Fruit fly (Drosophila melanogaster): ENCODE measurements around the gene narya.
A peak's percentile ranks its signal among the peaks of the same experiment; 100 is the strongest.

The narya gene

dm6 chrX:19505334-19506185 lies 30.7 kb downstream of the narya start (continued):
- TF ChIP-seq Dfd (GFP tag; optimal IDR thresholded peaks at IDR 0.05) (no peak), CG6854 (GFP tag; optimal IDR thresholded peaks at IDR 0.05) (no peak), cwo (GFP tag; optimal IDR thresholded peaks at IDR 0.05) (peak; percentile 77), zfh1 (GFP tag; IDR thresholded peaks at IDR 0.05) (no peak), Deaf1 (tag; optimal IDR thresholded peaks at IDR 0.05) (peak; percentile 78), CG8290 (GFP tag; optimal IDR thresholded peaks at IDR 0.05) (peak; percentile 74), CG8290 (tag; optimal IDR thresholded peaks at IDR 0.05) (no peak), jing (GFP tag; optimal IDR thresholded peaks at IDR 0.05) (no peak), Rfx (GFP tag; IDR thresholded peaks at IDR 0.05) (peak; percentile 55), Mad (GFP tag; optimal IDR thresholded peaks at IDR 0.05) (peak; percentile 7), C15 (GFP tag; IDR thresholded peaks at IDR 0.05) (no peak), CG9215 (GFP tag; IDR thresholded peaks at IDR 0.05) (peak; percentile 39), caup (GFP tag; optimal IDR thresholded peaks at IDR 0.05; ENCODE audit: severe bottlenecking) (peak; percentile 53), CG18619 (GFP tag; optimal IDR thresholded peaks at IDR 0.05) (peak; percentile 20), CG33213 (GFP tag; optimal IDR thresholded peaks at IDR 0.05) (peak; percentile 1), CG4360 (GFP tag; IDR thresholded peaks at IDR 0.05) (no peak), CG2129 (GFP tag; IDR thresholded peaks at IDR 0.05; ENCODE audit: partially characterized antibody) (peak; percentile 44; the same call in 1 of the 2 replicates), Poxn (GFP tag; IDR thresholded peaks at IDR 0.05) (no peak), danr (GFP tag; IDR thresholded peaks at IDR 0.05) (no peak), lbe (GFP tag; optimal IDR thresholded peaks at IDR 0.05) (no peak), Med (GFP tag) (peak; percentile 91), Ptx1 (GFP tag; IDR thresholded peaks at IDR 0.05) (peak; percentile 32; the same call in 1 of the 2 replicates), HLHmδ (GFP tag; optimal IDR thresholded peaks at IDR 0.05) (no peak), grn (GFP tag; optimal IDR thresholded peaks at IDR 0.05) (peak; percentile 29), CG15696 (tag; optimal IDR thresholded peaks at IDR 0.05) (no peak), Sox100B (GFP tag; optimal IDR thresholded peaks at IDR 0.05) (no peak), vvl (GFP tag; IDR thresholded peaks at IDR 0.05) (peak; percentile 67), klu (GFP tag; IDR thresholded peaks at IDR 0.05) (0 out of 2 replicates have a peak, but pooled peaks have one; percentile 20), dm (GFP tag; optimal IDR thresholded peaks at IDR 0.05) (peak; percentile 36), Eip74EF (GFP tag; optimal IDR thresholded peaks at IDR 0.05) (no peak), CG7745 (tag; optimal IDR thresholded peaks at IDR 0.05) (no peak), CG14710 (tag; optimal IDR thresholded peaks at IDR 0.05) (peak; percentile 40), CG10979 (tag; optimal IDR thresholded peaks at IDR 0.05) (peak; percentile 8), MBD-R2 (GFP tag; IDR thresholded peaks at IDR 0.05) (peak; percentile 50; the same call in 1 of the 2 replicates), p53 (GFP tag; optimal IDR thresholded peaks at IDR 0.05) (peak; percentile 32), CG34376 (GFP tag; optimal IDR thresholded peaks at IDR 0.05) (peak; percentile 59), D (optimal IDR thresholded peaks at IDR 0.05) (no peak), D (GFP tag; optimal IDR thresholded peaks at IDR 0.05) (no peak), Xbp1 (GFP tag; optimal IDR thresholded peaks at IDR 0.05) (peak; percentile 54), HLH3B (GFP tag; IDR thresholded peaks at IDR 0.05) (no peak), CG10543 (GFP tag; optimal IDR thresholded peaks at IDR 0.05) (peak; percentile 50), Ets65A (GFP tag) (no peak), Spps (tag; optimal IDR thresholded peaks at IDR 0.05) (no peak), Dref (GFP tag; IDR thresholded peaks at IDR 0.05) (peak; percentile 88), Optix (GFP tag; IDR thresholded peaks at IDR 0.05) (no peak), ems (GFP tag; optimal IDR thresholded peaks at IDR 0.05) (no peak), gsb-n (tag; optimal IDR thresholded peaks at IDR 0.05) (no peak), Nf-YA (GFP tag; IDR thresholded peaks at IDR 0.05) (no peak), CG7357 (GFP tag; IDR thresholded peaks at IDR 0.05) (no peak), CG2199 (GFP tag; IDR thresholded peaks at IDR 0.05) (peak; percentile 89)
